Fruit fly (Drosophila melanogaster): ENCODE results near the gene CG9107.

dm6 chr2L:6019352-6020131, 4.8 kb downstream of the CG9107 start, which contains the start of gene H2.0:
- TF ChIP-seq CTCF (optimal IDR thresholded peaks at IDR 0.05) (no peak), CG8478 (optimal IDR thresholded peaks at IDR 0.05) (no peak)

Data from S2 (cell line).